Fruit fly (Drosophila melanogaster) S2 (cell line): Measurements from ENCODE around the gene Syt14.

ENCODE experiments used
- CG8478 ChIP-seq: fragments of >200 bp; optimal IDR thresholded peaks from 2 replicates; lab custom pipeline; 2018
- CTCF ChIP-seq, 2 experiments: fragments of >200 bp; optimal IDR thresholded peaks; 2 replicates each; lab custom pipeline; 2018

dm6 chr3R:4360668-4361110 is 41.8 kb upstream of the Syt14 start:
- TF ChIP-seq CG8478 (lab: Kevin White, UChicago) (no peak), CTCF (optimal IDR thresholded peaks at IDR 0.05; lab: Kevin White, UChicago) (no peak)
